Worm (Caenorhabditis elegans): ENCODE data around the gene bgal-2.

- no peak for TF ChIP-seq dao-5 (tag; optimal IDR thresholded peaks at IDR 0.05)
- no peak for TF ChIP-seq W03F9.2 (tag; optimal IDR thresholded peaks at IDR 0.05)
Measured at ce11 chrX:6801546-6801945, 17.3 kb downstream of the bgal-2 start.
